Fruit fly (Drosophila melanogaster) Kc167 (cell line): ENCODE measurements around the gene Dr.

ENCODE experiments used
- Myc ChIP-seq: fragments of >200 bp; optimal IDR thresholded peaks from 2 replicates; lab custom pipeline; 2017; ENCODE audit warnings: missing external identifiers
- Sin3A ChIP-seq: fragments of >200 bp; optimal IDR thresholded peaks from 2 replicates; lab custom pipeline; 2018; ENCODE audit warnings: missing external identifiers
- h ChIP-seq: fragments of >200 bp; optimal IDR thresholded peaks from 3 replicates; lab custom pipeline; 2018; ENCODE audit warnings: missing external identifiers
- insv ChIP-seq: fragments of >200 bp; optimal IDR thresholded peaks from 3 replicates; lab custom pipeline; 2018; ENCODE audit warnings: missing external identifiers
- psq ChIP-seq: fragments of >200 bp; optimal IDR thresholded peaks from 2 replicates; lab custom pipeline; 2017; ENCODE audit warnings: missing external identifiers
- ttk ChIP-seq: sonication (Bioruptor generic); optimal IDR thresholded peaks from 2 replicates; lab custom pipeline; 2017; ENCODE audit warnings: missing external identifiers

Dr gene

dm6 chr3R:29581420-29581819 is 25.2 kb downstream of the Dr start:
- TF ChIP-seq Sin3A: no peak
- no peak for TF ChIP-seq h (lab: Kevin White, UChicago)
- TF ChIP-seq ttk (lab: Kevin White, UChicago): no peak
- TF ChIP-seq psq (lab: Kevin White, UChicago): no peak
- TF ChIP-seq insv (lab: Kevin White, UChicago): no peak
- no peak for TF ChIP-seq Myc (lab: Kevin White, UChicago)

dm6 chr3R:29583299-29583698 is 27.1 kb downstream of the Dr start:
- no peak for TF ChIP-seq psq (lab: Kevin White, UChicago)
- no peak for TF ChIP-seq Myc (lab: Kevin White, UChicago)
- TF ChIP-seq ttk (lab: Kevin White, UChicago): no peak
- TF ChIP-seq insv (lab: Kevin White, UChicago): no peak
- TF ChIP-seq h (lab: Kevin White, UChicago): no peak
- TF ChIP-seq Sin3A: no peak

- no peak for TF ChIP-seq Myc (lab: Kevin White, UChicago)
- no peak for TF ChIP-seq insv (lab: Kevin White, UChicago)
Observed at dm6 chr3R:29584266-29584665, 28.1 kb downstream of the Dr start.

- no peak for TF ChIP-seq psq (lab: Kevin White, UChicago)
- no peak for TF ChIP-seq ttk (lab: Kevin White, UChicago)
- TF ChIP-seq h (lab: Kevin White, UChicago): no peak
- no peak for TF ChIP-seq Myc (lab: Kevin White, UChicago)
- TF ChIP-seq insv (lab: Kevin White, UChicago): no peak
- no peak for TF ChIP-seq Sin3A
Observed at dm6 chr3R:29585015-29585701, 29.0 kb downstream of the Dr start.

dm6 chr3R:29586743-29587142 is 30.6 kb downstream of the Dr start:
- TF ChIP-seq Myc (lab: Kevin White, UChicago) (no peak), Sin3A (no peak), ttk (lab: Kevin White, UChicago) (no peak), insv (lab: Kevin White, UChicago) (no peak), h (lab: Kevin White, UChicago) (no peak), psq (lab: Kevin White, UChicago) (no peak)

dm6 chr3R:29588004-29588403 is 31.8 kb downstream of the Dr start, which contains the start of gene CG7567:
Gene CG7567, minus strand, starts transcription at chr3R:29588104.
- TF ChIP-seq insv (lab: Kevin White, UChicago): no peak
- TF ChIP-seq ttk (lab: Kevin White, UChicago): no peak
- no peak for TF ChIP-seq Myc (lab: Kevin White, UChicago)
- no peak for TF ChIP-seq h (lab: Kevin White, UChicago)
- no peak for TF ChIP-seq psq (lab: Kevin White, UChicago)
- no peak for TF ChIP-seq Sin3A

dm6 chr3R:29589662-29590061 is 33.5 kb downstream of the Dr start, which contains the start of gene CG11470:
Gene CG11470, minus strand, starts transcription at chr3R:29589762.
- TF ChIP-seq ttk (lab: Kevin White, UChicago) (no peak), psq (lab: Kevin White, UChicago) (no peak)

dm6 chr3R:29590806-29591205 is 34.6 kb downstream of the Dr start, which contains the start of gene CG31041:
Gene CG31041, minus strand, starts transcription at chr3R:29590906.
- TF ChIP-seq ttk (lab: Kevin White, UChicago): no peak
- TF ChIP-seq h (lab: Kevin White, UChicago): no peak
- no peak for TF ChIP-seq Sin3A
- TF ChIP-seq psq (lab: Kevin White, UChicago): no peak
- no peak for TF ChIP-seq insv (lab: Kevin White, UChicago)
- no peak for TF ChIP-seq Myc (lab: Kevin White, UChicago)

- TF ChIP-seq Sin3A (no peak), insv (lab: Kevin White, UChicago) (no peak), Myc (lab: Kevin White, UChicago) (no peak), psq (lab: Kevin White, UChicago) (no peak), ttk (lab: Kevin White, UChicago) (no peak), h (lab: Kevin White, UChicago) (no peak)
Observed at dm6 chr3R:29591481-29592138, 35.4 kb downstream of the Dr start, which contains the start of gene alph. Gene alph, plus strand, starts transcription at chr3R:29591831.

- TF ChIP-seq psq (lab: Kevin White, UChicago) (no peak), insv (lab: Kevin White, UChicago) (no peak), Myc (lab: Kevin White, UChicago) (no peak), Sin3A (no peak), ttk (lab: Kevin White, UChicago) (no peak), h (lab: Kevin White, UChicago) (no peak)
Observed at dm6 chr3R:29592139-29592814, 36.1 kb downstream of the Dr start.

- TF ChIP-seq ttk (lab: Kevin White, UChicago) (no peak), psq (lab: Kevin White, UChicago) (no peak)
Observed at dm6 chr3R:29600762-29601161, 44.6 kb downstream of the Dr start, which contains the start of gene CG7568. Gene CG7568, minus strand, starts transcription at chr3R:29600862.

dm6 chr3R:29608177-29608576 is 52.0 kb downstream of the Dr start, which contains the start of gene Diedel2:
Gene Diedel2, plus strand, starts transcription at chr3R:29608477.
- TF ChIP-seq Sin3A (no peak), psq (lab: Kevin White, UChicago) (no peak), insv (lab: Kevin White, UChicago) (no peak), ttk (lab: Kevin White, UChicago) (no peak), h (lab: Kevin White, UChicago) (no peak), Myc (lab: Kevin White, UChicago) (no peak)
